Fruit fly (Drosophila melanogaster): Measurements from ENCODE around the gene bip1.

bip1 gene

dm6 chr3L:8063214-8064156 is 5.0 kb upstream of the bip1 start, which contains the start of gene Sarm (continued):
- TF ChIP-seq Fer2 (tag; optimal IDR thresholded peaks at IDR 0.05) (no peak), zfh2 (GFP tag; optimal IDR thresholded peaks at IDR 0.05) (peak; percentile 17), CG30020 (tag; optimal IDR thresholded peaks at IDR 0.05) (no peak), Aef1 (GFP tag; IDR thresholded peaks at IDR 0.05) (no peak), tgo (GFP tag; IDR thresholded peaks at IDR 0.05) (no peak), CG4404 (GFP tag; IDR thresholded peaks at IDR 0.05) (no peak), Gsc (GFP tag; IDR thresholded peaks at IDR 0.05) (no peak), hb (GFP tag; IDR thresholded peaks at IDR 0.05; ENCODE audit: partially characterized antibody) (no peak), Med (GFP tag) (peak; percentile 79), CG13775 (GFP tag; optimal IDR thresholded peaks at IDR 0.05) (peak; percentile 27), dm (GFP tag; optimal IDR thresholded peaks at IDR 0.05) (peak; percentile 19), vnd (GFP tag; IDR thresholded peaks at IDR 0.05; ENCODE audit: partially characterized antibody) (no peak), ems (GFP tag; optimal IDR thresholded peaks at IDR 0.05) (no peak), CG1024 (GFP tag; IDR thresholded peaks at IDR 0.05) (no peak), exex (tag; optimal IDR thresholded peaks at IDR 0.05) (no peak)

DNA sequence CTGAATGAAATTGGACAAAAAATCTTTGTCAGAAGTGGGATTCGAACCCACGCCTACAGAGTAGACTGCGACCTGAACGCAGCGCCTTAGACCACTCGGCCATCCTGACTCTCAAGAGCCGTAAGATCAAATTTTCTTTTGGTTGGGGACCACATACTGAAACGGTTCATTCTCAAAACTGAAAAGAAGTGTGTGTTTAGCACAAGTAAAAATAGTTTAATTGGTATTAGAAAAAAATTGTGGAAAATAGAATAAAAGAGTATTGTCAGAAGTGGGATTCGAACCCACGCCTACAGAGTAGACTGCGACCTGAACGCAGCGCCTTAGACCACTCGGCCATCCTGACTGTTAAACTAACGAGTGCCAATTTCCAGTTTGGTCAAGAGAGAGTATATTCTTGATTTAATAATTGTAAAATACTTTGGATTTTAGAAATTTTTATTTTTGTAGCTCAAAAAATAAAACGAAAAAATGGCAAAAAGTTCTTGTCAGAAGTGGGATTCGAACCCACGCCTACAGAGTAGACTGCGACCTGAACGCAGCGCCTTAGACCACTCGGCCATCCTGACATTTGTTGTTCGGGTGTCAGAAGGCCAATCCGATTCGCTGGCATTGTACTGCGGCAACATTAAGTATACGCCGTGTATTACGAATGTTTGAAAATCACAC is 1.8 kb upstream of the bip1 start:
- TF ChIP-seq amos (GFP tag; IDR thresholded peaks at IDR 0.05; ENCODE audit: partially characterized antibody) (peak; percentile 74), HLH4C (GFP tag; IDR thresholded peaks at IDR 0.05; ENCODE audit: partially characterized antibody) (peak; percentile 60), Nf-YC (tag; optimal IDR thresholded peaks at IDR 0.05) (peak; percentile 10), abd-A (tag; optimal IDR thresholded peaks at IDR 0.05) (peak; percentile 12), nerfin-2 (GFP tag; IDR thresholded peaks at IDR 0.05; ENCODE audit: partially characterized antibody) (peak; percentile 71), sens (GFP tag) (peak; percentile 18), CG13894 (tag; optimal IDR thresholded peaks at IDR 0.05) (peak; percentile 48), CG7839 (tag; optimal IDR thresholded peaks at IDR 0.05) (peak; percentile 3), CG7372 (GFP tag; IDR thresholded peaks at IDR 0.05) (peak; percentile 96), CG2712 (tag; optimal IDR thresholded peaks at IDR 0.05) (peak; percentile 7), nom (GFP tag; optimal IDR thresholded peaks at IDR 0.05) (peak; percentile 38), knrl (GFP tag; IDR thresholded peaks at IDR 0.05; ENCODE audit: partially characterized antibody) (peak; percentile 34; the same call in 1 of the 3 replicates), CG34224 (GFP tag; IDR thresholded peaks at IDR 0.05; ENCODE audit: partially characterized antibody) (peak; percentile 48; the same call in 1 of the 3 replicates), ato (GFP tag; IDR thresholded peaks at IDR 0.05; ENCODE audit: partially characterized antibody) (peak; percentile 73), CG6791 (GFP tag; IDR thresholded peaks at IDR 0.05; ENCODE audit: partially characterized antibody) (peak; percentile 88; the same call in 2 of the 3 replicates), Dek (tag; optimal IDR thresholded peaks at IDR 0.05) (peak; percentile 44), Fer1 (GFP tag; optimal IDR thresholded peaks at IDR 0.05) (peak; percentile 52), ci (GFP tag; IDR thresholded peaks at IDR 0.05) (peak; percentile 51; the same call in 1 of the 3 replicates), eve (GFP tag; optimal IDR thresholded peaks at IDR 0.05) (peak in 1 of 2 experiments; percentile 63), Dll (GFP tag; IDR thresholded peaks at IDR 0.05; ENCODE audit: partially characterized antibody) (peak; percentile 39; the same call in 2 of the 4 replicates), sna (GFP tag; IDR thresholded peaks at IDR 0.05; ENCODE audit: partially characterized antibody) (peak; percentile 71; the same call in 1 of the 2 replicates), Bgb (GFP tag; IDR thresholded peaks at IDR 0.05; ENCODE audit: partially characterized antibody) (peak; percentile 69), tna (GFP tag; IDR thresholded peaks at IDR 0.05; ENCODE audit: partially characterized antibody) (peak; percentile 42), Bdp1 (GFP tag; optimal IDR thresholded peaks at IDR 0.05) (peak; percentile 98), CG10979 (tag; optimal IDR thresholded peaks at IDR 0.05) (peak; percentile 12), CG13296 (GFP tag; optimal IDR thresholded peaks at IDR 0.05) (peak; percentile 32), CG7963 (GFP tag; IDR thresholded peaks at IDR 0.05; ENCODE audit: partially characterized antibody) (peak; percentile 64), mld (GFP tag; IDR thresholded peaks at IDR 0.05; ENCODE audit: partially characterized antibody) (peak; percentile 82), CG6765 (GFP tag; optimal IDR thresholded peaks at IDR 0.05) (peak; percentile 25)
